Worm (Caenorhabditis elegans): ENCODE results near the gene Y69A2AL.2.

DNA sequence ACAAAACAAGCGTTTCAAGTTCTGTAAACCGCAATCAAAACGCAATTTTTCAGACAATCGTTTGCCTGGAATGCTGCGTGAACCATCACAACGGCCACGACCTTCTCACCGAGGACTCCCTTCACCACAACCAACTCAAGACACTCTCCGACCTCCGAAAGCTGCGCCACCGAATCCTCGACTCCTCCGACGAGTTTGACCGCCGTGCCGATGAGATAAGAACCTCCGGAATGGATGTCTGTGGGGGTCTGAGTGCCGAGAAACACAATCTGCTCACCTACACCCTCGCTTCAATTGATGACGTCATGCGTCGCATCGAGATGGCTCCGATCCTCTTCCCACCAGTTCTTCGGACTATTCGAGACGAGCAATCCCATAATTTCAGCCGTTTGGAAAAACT lies 47.7 kb upstream of the Y69A2AL.2 start:
- TF ChIP-seq W03F9.2 (tag; optimal IDR thresholded peaks at IDR 0.05): no peak
- TF ChIP-seq him-1 (tag; optimal IDR thresholded peaks at IDR 0.05): no peak

Data from whole organism, L4/young adult.